Worm (Caenorhabditis elegans) whole organism, young adult: Measurements from ENCODE around the gene F11E6.6.

Experiments
- B0035.1 ChIP-seq: sonication (generic microtip); optimal IDR thresholded peaks from 2 replicates; lab custom pipeline; 2016; ENCODE audit warnings: missing genetic modification characterization, mild to moderate bottlenecking, missing compliant biosample characterization, missing genotype, missing genetic modification reagents
- C06A6.2 ChIP-seq: fragments of 200-800 bp; sonication (Bioruptor generic); conservative IDR thresholded peaks from 2 replicates; pipeline ENCODE4 v1.3.6; 2022; ENCODE audit warnings: missing genetic modification characterization, missing compliant biosample characterization
- F37B4.10 ChIP-seq: fragments of 200-800 bp; sonication (Bioruptor generic); IDR thresholded peaks from 2 replicates; pipeline ENCODE4 v1.3.6; 2022; ENCODE audit warnings: missing genetic modification characterization, missing compliant biosample characterization
- F39B2.1 ChIP-seq: fragments of 200-800 bp; sonication (Bioruptor generic); IDR thresholded peaks from 2 replicates; pipeline ENCODE4 v1.3.6; 2022; ENCODE audit warnings: missing genetic modification reagents, missing genetic modification characterization, missing compliant biosample characterization
- F49E8.2 ChIP-seq: sonication (generic microtip); optimal IDR thresholded peaks from 3 replicates; lab custom pipeline; 2017; ENCODE audit warnings: missing genetic modification characterization, mild to moderate bottlenecking, missing compliant biosample characterization, antibody characterized with exemption, moderate library complexity; ENCODE audit not compliant: insufficient read depth
- K12H6.12 ChIP-seq: fragments of 200-800 bp; sonication (Bioruptor generic); optimal IDR thresholded peaks from 2 replicates; lab custom pipeline; 2018; ENCODE audit warnings: mild to moderate bottlenecking, missing genetic modification characterization, missing compliant biosample characterization
- Y53G8AR.9 ChIP-seq: fragments of 200-800 bp; sonication (Bioruptor generic); conservative IDR thresholded peaks from 2 replicates; pipeline ENCODE4 v1.3.6; 2022; ENCODE audit warnings: missing genetic modification reagents, missing genetic modification characterization, missing compliant biosample characterization
- Y79H2A.3 ChIP-seq: fragments of 200-800 bp; sonication (Bioruptor generic); conservative IDR thresholded peaks from 2 replicates; pipeline ENCODE4 v1.3.6; 2022; ENCODE audit warnings: missing genetic modification reagents, missing genetic modification characterization, missing compliant biosample characterization
- ZK185.1 ChIP-seq: sonication (generic microtip); optimal IDR thresholded peaks from 2 replicates; lab custom pipeline; 2016; ENCODE audit warnings: mild to moderate bottlenecking, missing genetic modification characterization, missing compliant biosample characterization; ENCODE audit not compliant: poor library complexity, severe bottlenecking
- ama-1 ChIP-seq, 3 experiments: fragments of 150-350 bp in 1 of 3; sonication (generic microtip) in 2 of 3; optimal IDR thresholded peaks; 2 replicates each; lab custom pipeline; 2014 to 2018; ENCODE audit warnings: missing biosample characterization in 2 of 3, missing genetic modification characterization in 2 of 3, missing genetic modification reagents in 2 of 3
- aptf-3 ChIP-seq: fragments of 200-800 bp; sonication (Bioruptor generic); IDR thresholded peaks from 2 replicates; pipeline ENCODE4 v1.3.6; 2022; ENCODE audit warnings: missing genetic modification characterization, missing compliant biosample characterization
- atf-7 ChIP-seq: sonication (generic microtip); optimal IDR thresholded peaks from 2 replicates; lab custom pipeline; 2017; ENCODE audit warnings: mild to moderate bottlenecking, missing genetic modification characterization, missing compliant biosample characterization
- athp-1 ChIP-seq: sonication (generic microtip); optimal IDR thresholded peaks from 2 replicates; lab custom pipeline; 2017; ENCODE audit warnings: mild to moderate bottlenecking, missing genetic modification characterization, missing compliant biosample characterization
- bed-1 ChIP-seq: fragments of 200-800 bp; sonication (Bioruptor generic); IDR thresholded peaks from 2 replicates; pipeline ENCODE4 v1.3.6; 2022; ENCODE audit warnings: missing genetic modification reagents, missing genetic modification characterization, missing compliant biosample characterization
- bed-2 ChIP-seq: fragments of 200-800 bp; sonication (Bioruptor generic); IDR thresholded peaks from 2 replicates; pipeline ENCODE4 v1.3.6; 2022; ENCODE audit warnings: missing genetic modification reagents, missing genetic modification characterization, missing compliant biosample characterization
- ccch-3 ChIP-seq: fragments of 200-800 bp; sonication (Bioruptor generic); optimal IDR thresholded peaks from 2 replicates; lab custom pipeline; 2018; ENCODE audit warnings: mild to moderate bottlenecking, missing genetic modification characterization, missing compliant biosample characterization
- cebp-1 ChIP-seq, 2 experiments: fragments of 200-800 bp in 1 of 2; sonication (Bioruptor generic) in 1 of 2; sonication (generic microtip) in 1 of 2; IDR thresholded peaks in 1 of 2; optimal IDR thresholded peaks in 1 of 2; 2 replicates each; pipeline versions ENCODE4 v1.3.6 to Lab custom; 2017 to 2022; ENCODE audit warnings: missing compliant biosample characterization in 2 of 2, missing genetic modification characterization in 2 of 2, mild to moderate bottlenecking in 1 of 2, missing genetic modification reagents in 1 of 2, moderate library complexity in 1 of 2
- ceh-58 ChIP-seq: fragments of 200-800 bp; sonication (Bioruptor generic); IDR thresholded peaks from 2 replicates; pipeline ENCODE4 v1.3.6; 2022; ENCODE audit warnings: missing genetic modification characterization, missing compliant biosample characterization
- ceh-91 ChIP-seq: fragments of 200-800 bp; sonication (Bioruptor generic); IDR thresholded peaks from 2 replicates; pipeline ENCODE4 v1.3.6; 2022; ENCODE audit warnings: missing genetic modification reagents, missing genetic modification characterization, missing compliant biosample characterization
- chd-7 ChIP-seq: sonication (generic microtip); optimal IDR thresholded peaks from 2 replicates; lab custom pipeline; 2016; ENCODE audit warnings: mild to moderate bottlenecking, missing genetic modification characterization, moderate library complexity, missing compliant biosample characterization
- die-1 ChIP-seq: sonication (generic microtip); optimal IDR thresholded peaks from 2 replicates; lab custom pipeline; 2016; ENCODE audit warnings: missing genotype, mild to moderate bottlenecking, missing genetic modification characterization, missing compliant biosample characterization
- dox-1 ChIP-seq: fragments of 200-800 bp; sonication (Bioruptor generic); IDR thresholded peaks from 2 replicates; pipeline ENCODE4 v1.3.6; 2022; ENCODE audit warnings: missing genetic modification reagents, missing genetic modification characterization, missing compliant biosample characterization
- dpff-1 ChIP-seq: sonication (generic microtip); optimal IDR thresholded peaks from 2 replicates; lab custom pipeline; 2017; ENCODE audit warnings: mild to moderate bottlenecking, missing genetic modification characterization, missing compliant biosample characterization
- dpl-1 ChIP-seq: fragments of 150-350 bp; optimal IDR thresholded peaks from 2 replicates; lab custom pipeline; 2014; ENCODE audit warnings: missing biosample characterization, missing genetic modification reagents, missing genetic modification characterization
- fkh-3 ChIP-seq: sonication (generic microtip); optimal IDR thresholded peaks from 2 replicates; lab custom pipeline; 2016; ENCODE audit warnings: mild to moderate bottlenecking, missing genetic modification characterization, missing compliant biosample characterization
- gei-17 ChIP-seq: fragments of 200-800 bp; sonication (Bioruptor generic); optimal IDR thresholded peaks from 2 replicates; lab custom pipeline; 2018; ENCODE audit warnings: mild to moderate bottlenecking, missing genetic modification characterization, missing compliant biosample characterization
- hmg-20 ChIP-seq: fragments of 200-800 bp; sonication (Bioruptor generic); IDR thresholded peaks from 2 replicates; pipeline ENCODE4 v1.3.6; 2022; ENCODE audit warnings: missing genetic modification reagents, missing genetic modification characterization, missing compliant biosample characterization
- let-607 ChIP-seq, 2 experiments: fragments of 200-800 bp in 1 of 2; sonication (Bioruptor generic) in 1 of 2; sonication (generic microtip) in 1 of 2; optimal IDR thresholded peaks; 2 replicates each; lab custom pipeline; 2016 to 2018; ENCODE audit warnings: mild to moderate bottlenecking in 2 of 2, missing compliant biosample characterization in 2 of 2, missing genetic modification characterization in 2 of 2, moderate library complexity in 2 of 2, missing genotype in 1 of 2
- lin-54 ChIP-seq: fragments of 200-800 bp; sonication (Bioruptor generic); optimal IDR thresholded peaks from 2 replicates; lab custom pipeline; 2018; ENCODE audit warnings: mild to moderate bottlenecking, missing genetic modification characterization, missing compliant biosample characterization
- madf-6 ChIP-seq: fragments of 200-800 bp; sonication (Bioruptor generic); IDR thresholded peaks from 2 replicates; pipeline ENCODE4 v1.3.6; 2022; ENCODE audit warnings: missing genetic modification reagents, missing genetic modification characterization, missing compliant biosample characterization
- mel-28 ChIP-seq: sonication (generic microtip); optimal IDR thresholded peaks from 2 replicates; lab custom pipeline; 2016; ENCODE audit warnings: borderline replicate concordance, mild to moderate bottlenecking, missing genetic modification characterization, missing compliant biosample characterization
- nfya-2 ChIP-seq: fragments of 200-800 bp; sonication (Bioruptor generic); IDR thresholded peaks from 2 replicates; pipeline ENCODE4 v1.3.6; 2022; ENCODE audit warnings: missing genetic modification reagents, missing genetic modification characterization, missing compliant biosample characterization
- nfyb-1 ChIP-seq: fragments of 200-800 bp; sonication (Bioruptor generic); IDR thresholded peaks from 2 replicates; pipeline ENCODE4 v1.3.6; 2022; ENCODE audit warnings: missing genetic modification reagents, missing genetic modification characterization, missing compliant biosample characterization
- nhr-120 ChIP-seq: fragments of 200-800 bp; sonication (Bioruptor generic); IDR thresholded peaks from 2 replicates; pipeline ENCODE4 v1.3.6; 2022; ENCODE audit warnings: missing genetic modification characterization, missing compliant biosample characterization
- nhr-27 ChIP-seq: fragments of 200-800 bp; sonication (Bioruptor generic); optimal IDR thresholded peaks from 2 replicates; lab custom pipeline; 2018; ENCODE audit warnings: mild to moderate bottlenecking, missing genetic modification characterization, moderate library complexity, missing compliant biosample characterization
- nhr-80 ChIP-seq: sonication (generic microtip); optimal IDR thresholded peaks from 2 replicates; lab custom pipeline; 2016; ENCODE audit warnings: missing genetic modification characterization, missing compliant biosample characterization
- somi-1 ChIP-seq: fragments of 200-800 bp; sonication (Bioruptor generic); optimal IDR thresholded peaks from 2 replicates; lab custom pipeline; 2018; ENCODE audit warnings: mild to moderate bottlenecking, missing genetic modification characterization, missing compliant biosample characterization
- tbx-9 ChIP-seq: sonication (generic microtip); optimal IDR thresholded peaks from 2 replicates; lab custom pipeline; 2016; ENCODE audit warnings: borderline replicate concordance, missing genetic modification characterization, inconsistent platforms, missing compliant biosample characterization
- ztf-18 ChIP-seq: sonication (generic microtip); optimal IDR thresholded peaks from 2 replicates; lab custom pipeline; 2016; ENCODE audit warnings: missing genotype, mild to moderate bottlenecking, missing genetic modification characterization, missing compliant biosample characterization
- ztf-28 ChIP-seq: fragments of 200-800 bp; sonication (Bioruptor generic); IDR thresholded peaks from 2 replicates; pipeline ENCODE4 v1.3.6; 2022; ENCODE audit warnings: missing genetic modification reagents, missing genetic modification characterization, missing compliant biosample characterization
- ztf-3 ChIP-seq: fragments of 200-800 bp; sonication (Bioruptor generic); optimal IDR thresholded peaks from 2 replicates; lab custom pipeline; 2018; ENCODE audit warnings: mild to moderate bottlenecking, missing genetic modification characterization, missing compliant biosample characterization

Gene F11E6.6

ce11 chrIV:17470096-17470602 lies 4.4 kb upstream of the F11E6.6 start, which contains the start of gene F11E6.4:
F11E6.4 (minus strand) TSS chrIV:17470354.
- TF ChIP-seq bed-1 (GFP tag; lab: Robert Waterston, UW) (no peak), lin-54 (GFP tag; lab: Kevin White, UChicago) (no peak), C06A6.2 (no peak), athp-1 (tag; lab: Kevin White, UChicago) (no peak), ztf-3 (no peak), ZK185.1 (peak; percentile 0), chd-7 (tag; lab: Kevin White, UChicago) (no peak), fkh-3 (tag; lab: Kevin White, UChicago) (no peak), nfyb-1 (peak; percentile 37; the same call in 1 of the 2 replicates), ama-1 (optimal IDR thresholded peaks at IDR 0.05; lab: Kevin White, UChicago) (peak; percentile 35), ama-1 (GFP tag; optimal IDR thresholded peaks at IDR 0.05; lab: Kevin White, UChicago) (no peak), aptf-3 (GFP tag; lab: Robert Waterston, UW) (no peak), gei-17 (GFP tag; lab: Kevin White, UChicago) (peak; percentile 7), dpff-1 (tag; lab: Kevin White, UChicago) (no peak), mel-28 (no peak), atf-7 (tag; lab: Kevin White, UChicago) (no peak), F37B4.10 (GFP tag; lab: Robert Waterston, UW) (no peak), B0035.1 (tag; lab: Kevin White, UChicago) (peak; percentile 11), ccch-3 (GFP tag; lab: Kevin White, UChicago) (no peak), die-1 (tag; lab: Kevin White, UChicago) (no peak), nhr-80 (tag; lab: Kevin White, UChicago) (no peak), dox-1 (GFP tag; lab: Robert Waterston, UW) (no peak), nfya-2 (no peak), dpl-1 (GFP tag; lab: Kevin White, UChicago) (no peak), cebp-1 (GFP tag; IDR thresholded peaks at IDR 0.05; lab: Robert Waterston, UW) (no peak), cebp-1 (tag; optimal IDR thresholded peaks at IDR 0.05; lab: Kevin White, UChicago) (no peak), ztf-28 (GFP tag; lab: Robert Waterston, UW) (no peak), let-607 (tag; optimal IDR thresholded peaks at IDR 0.05; lab: Kevin White, UChicago) (no peak), somi-1 (no peak), madf-6 (GFP tag; lab: Robert Waterston, UW) (no peak)

ce11 chrIV:17467825-17468224 lies 2.0 kb upstream of the F11E6.6 start:
- TF ChIP-seq K12H6.12 (tag; lab: Kevin White, UChicago) (no peak), F49E8.2 (tag; lab: Kevin White, UChicago) (no peak), ZK185.1 (no peak), bed-2 (no peak), nhr-27 (tag; lab: Kevin White, UChicago) (no peak), let-607 (tag; optimal IDR thresholded peaks at IDR 0.05; lab: Kevin White, UChicago) (no peak), Y53G8AR.9 (GFP tag; lab: Robert Waterston, UW) (0 out of 2 replicates have a peak, but pooled peaks have one; percentile 31), nhr-120 (GFP tag; lab: Robert Waterston, UW) (no peak)
- TF ChIP-seq, all 124 proteins: peak for 1

- TF ChIP-seq nhr-80 (tag; lab: Kevin White, UChicago) (peak; percentile 51), nfyb-1 (0 out of 2 replicates have a peak, but pooled peaks have one; percentile 19), ceh-91 (GFP tag; lab: Robert Waterston, UW) (no peak), tbx-9 (tag; lab: Kevin White, UChicago) (no peak), ztf-18 (tag; lab: Kevin White, UChicago) (peak; percentile 22), ceh-58 (GFP tag; lab: Robert Waterston, UW) (no peak), F39B2.1 (GFP tag; lab: Robert Waterston, UW) (no peak), aptf-3 (GFP tag; lab: Robert Waterston, UW) (no peak), C06A6.2 (no peak), hmg-20 (GFP tag; lab: Robert Waterston, UW) (no peak), Y79H2A.3 (no peak)
Measured at ce11 chrIV:17467325-17467724, 1.5 kb upstream of the F11E6.6 start, which contains the start of gene elo-2. elo-2 (minus strand) TSS chrIV:17467408.
